Fruit fly (Drosophila melanogaster) whole organism, wandering third instar larva: ENCODE results near the gene CG43814.

Experiments
- Abd-B ChIP-seq: fragments of >200 bp; optimal IDR thresholded peaks from 2 replicates; lab custom pipeline; 2017; ENCODE audit warnings: missing biosample characterization, missing genetic modification characterization
- CG32264 ChIP-seq: fragments of 200-800 bp; sonication (Bioruptor generic); optimal IDR thresholded peaks from 2 replicates; lab custom pipeline; 2016; ENCODE audit warnings: missing biosample characterization, missing genetic modification characterization
- CG9705 ChIP-seq: fragments of 200-800 bp; sonication (Bioruptor generic); optimal IDR thresholded peaks from 2 replicates; lab custom pipeline; 2018; ENCODE audit warnings: missing biosample characterization, mild to moderate bottlenecking, missing genetic modification characterization
- CrebA ChIP-seq: fragments of 200-800 bp; sonication (Bioruptor generic); optimal IDR thresholded peaks from 2 replicates; lab custom pipeline; 2016; ENCODE audit warnings: missing biosample characterization, mild to moderate bottlenecking, missing genetic modification characterization, borderline replicate concordance
- Dif ChIP-seq: fragments of 200-275, 200-300 bp; sonication (Bioruptor generic); optimal IDR thresholded peaks from 2 replicates; lab custom pipeline; 2018; ENCODE audit warnings: missing biosample characterization, missing genetic modification characterization; ENCODE audit not compliant: partially characterized antibody
- GATAd ChIP-seq: sonication (Bioruptor generic); optimal IDR thresholded peaks from 2 replicates; lab custom pipeline; 2016; ENCODE audit warnings: missing biosample characterization, missing genetic modification characterization
- Hnf4 ChIP-seq: fragments of 200-800 bp; sonication (Bioruptor generic); optimal IDR thresholded peaks from 2 replicates; lab custom pipeline; 2016; ENCODE audit warnings: missing biosample characterization, mild to moderate bottlenecking, missing genetic modification characterization
- Hr83 ChIP-seq: fragments of 200-300 bp; sonication (Bioruptor generic); optimal IDR thresholded peaks from 2 replicates; lab custom pipeline; 2016; ENCODE audit warnings: missing biosample characterization, mild to moderate bottlenecking, missing genetic modification characterization, moderate library complexity; ENCODE audit not compliant: poor library complexity, severe bottlenecking
- Mio ChIP-seq: sonication (Bioruptor generic); optimal IDR thresholded peaks from 2 replicates; lab custom pipeline; 2016; ENCODE audit warnings: missing biosample characterization, missing genetic modification characterization
- Myc ChIP-seq: fragments of >200 bp; optimal IDR thresholded peaks from 2 replicates; lab custom pipeline; 2017
- OdsH ChIP-seq: fragments of 200-800 bp; sonication (Bioruptor generic); optimal IDR thresholded peaks from 2 replicates; lab custom pipeline; 2016; ENCODE audit warnings: missing biosample characterization, mild to moderate bottlenecking, missing genetic modification characterization
- Sp1 ChIP-seq: fragments of 200-800 bp; sonication (Bioruptor generic); optimal IDR thresholded peaks from 3 replicates; lab custom pipeline; 2019; ENCODE audit warnings: missing biosample characterization, mild to moderate bottlenecking, missing genetic modification characterization, moderate library complexity
- Vsx2 ChIP-seq: fragments of 200-300, 225-300 bp; sonication (Bioruptor generic); optimal IDR thresholded peaks from 2 replicates; lab custom pipeline; 2018; ENCODE audit warnings: missing biosample characterization, missing genetic modification characterization; ENCODE audit not compliant: partially characterized antibody
- br ChIP-seq: fragments of 200-800 bp; sonication (Bioruptor generic); optimal IDR thresholded peaks from 2 replicates; lab custom pipeline; 2016; ENCODE audit warnings: missing biosample characterization, missing genetic modification characterization
- brk ChIP-seq: fragments of 200-800 bp; sonication (Bioruptor generic); optimal IDR thresholded peaks from 2 replicates; lab custom pipeline; 2016; ENCODE audit warnings: missing biosample characterization, mild to moderate bottlenecking, missing genetic modification characterization
- dl ChIP-seq, 2 experiments: fragments of 175-275, 200-275 bp in 1 of 2; fragments of 200-275 bp in 1 of 2; sonication (Bioruptor generic); optimal IDR thresholded peaks; lab custom pipeline; 2018; ENCODE audit warnings: mild to moderate bottlenecking in 2 of 2, missing biosample characterization in 2 of 2, missing genetic modification characterization in 2 of 2, moderate library complexity in 2 of 2; ENCODE audit not compliant: partially characterized antibody in 2 of 2, insufficient read depth in 1 of 2
- dmrt93B ChIP-seq: fragments of 200-800 bp; sonication (Bioruptor generic); optimal IDR thresholded peaks from 2 replicates; lab custom pipeline; 2018; ENCODE audit warnings: missing biosample characterization, mild to moderate bottlenecking, missing genetic modification characterization
- dsf ChIP-seq: sonication (Bioruptor generic); optimal IDR thresholded peaks from 2 replicates; lab custom pipeline; 2016; ENCODE audit warnings: missing biosample characterization, missing genetic modification characterization, borderline replicate concordance
- ey ChIP-seq: fragments of 200-800 bp; sonication (Bioruptor generic); optimal IDR thresholded peaks from 2 replicates; lab custom pipeline; 2016; ENCODE audit warnings: missing biosample characterization, missing genetic modification characterization
- foxo ChIP-seq, 2 experiments: fragments of 200-800 bp; sonication (Bioruptor generic); optimal IDR thresholded peaks; 2 replicates in 1 of 2; 3 replicates in 1 of 2; lab custom pipeline; 2016 to 2017; ENCODE audit warnings: missing biosample characterization in 2 of 2, missing genetic modification characterization in 2 of 2
- fru ChIP-seq: fragments of 200-800 bp; sonication (Bioruptor generic); optimal IDR thresholded peaks from 3 replicates; lab custom pipeline; 2016; ENCODE audit warnings: missing biosample characterization, mild to moderate bottlenecking, missing genetic modification characterization
- h ChIP-seq: fragments of 200-800 bp; sonication (Bioruptor generic); optimal IDR thresholded peaks from 3 replicates; lab custom pipeline; 2016; ENCODE audit warnings: missing biosample characterization, mild to moderate bottlenecking, missing genetic modification characterization
- jim ChIP-seq: fragments of 175-275, 200-325 bp; sonication (Bioruptor generic); optimal IDR thresholded peaks from 2 replicates; lab custom pipeline; 2016; ENCODE audit warnings: missing biosample characterization, mild to moderate bottlenecking, missing genetic modification characterization
- pan ChIP-seq: fragments of >200 bp; optimal IDR thresholded peaks from 2 replicates; lab custom pipeline; 2017
- sage ChIP-seq: fragments of 200-800 bp; sonication (Bioruptor generic); optimal IDR thresholded peaks from 2 replicates; lab custom pipeline; 2016; ENCODE audit warnings: missing biosample characterization, mild to moderate bottlenecking, missing genetic modification characterization
- sv ChIP-seq: fragments of 200-800 bp; sonication (Bioruptor generic); optimal IDR thresholded peaks from 3 replicates; lab custom pipeline; 2016; ENCODE audit warnings: missing biosample characterization, missing genetic modification characterization
- tai ChIP-seq: sonication (Bioruptor generic); optimal IDR thresholded peaks from 2 replicates; lab custom pipeline; 2016; ENCODE audit warnings: missing biosample characterization, missing genetic modification characterization
- usp ChIP-seq: fragments of >200 bp; optimal IDR thresholded peaks from 2 replicates; lab custom pipeline; 2017; ENCODE audit warnings: missing biosample characterization, missing genetic modification characterization
- woc ChIP-seq: sonication (Bioruptor generic); optimal IDR thresholded peaks from 2 replicates; lab custom pipeline; 2016; ENCODE audit warnings: missing biosample characterization, mild to moderate bottlenecking, missing genetic modification characterization

CG43814 gene

dm6 chr2L:18805247-18805636 lies at the start of gene CG43814:
CG43814 (minus strand) TSS chr2L:18805347.
- TF ChIP-seq usp, result no peak
- no peak for TF ChIP-seq fru (GFP tag; lab: Kevin White, UChicago)
- no peak for TF ChIP-seq sage
- TF ChIP-seq dsf (GFP tag; lab: Kevin White, UChicago), result no peak
- no peak for TF ChIP-seq Dif (GFP tag; lab: Kevin White, UChicago)
- no peak for TF ChIP-seq h (GFP tag; lab: Kevin White, UChicago)
- no peak for TF ChIP-seq CG32264 (GFP tag; lab: Kevin White, UChicago)
- no peak for TF ChIP-seq Mio (GFP tag; lab: Kevin White, UChicago)

dm6 chr2L:18852249-18852648 lies 47.1 kb upstream of the CG43814 start:
- TF ChIP-seq br (GFP tag; lab: Kevin White, UChicago) (no peak), dsf (GFP tag; lab: Kevin White, UChicago) (no peak), CG9705 (GFP tag; lab: Kevin White, UChicago) (no peak), Myc (lab: Kevin White, UChicago) (no peak), fru (GFP tag; lab: Kevin White, UChicago) (no peak), usp (no peak), GATAd (GFP tag; lab: Kevin White, UChicago) (no peak), tai (GFP tag; lab: Kevin White, UChicago) (no peak), sage (no peak), OdsH (GFP tag; lab: Kevin White, UChicago) (no peak), sv (GFP tag; lab: Kevin White, UChicago) (no peak), dmrt93B (GFP tag; lab: Kevin White, UChicago) (no peak), foxo (GFP tag; optimal IDR thresholded peaks at IDR 0.05; lab: Kevin White, UChicago) (no peak), Mio (GFP tag; lab: Kevin White, UChicago) (no peak), h (GFP tag; lab: Kevin White, UChicago) (no peak), Sp1 (GFP tag; lab: Kevin White, UChicago) (no peak), woc (no peak), ey (no peak), jim (GFP tag; lab: Kevin White, UChicago) (no peak), Dif (GFP tag; lab: Kevin White, UChicago) (no peak)
- TF ChIP-seq, all 38 proteins: peak for 0

- TF ChIP-seq foxo (GFP tag; optimal IDR thresholded peaks at IDR 0.05; lab: Kevin White, UChicago) (no peak), Hnf4 (GFP tag; lab: Kevin White, UChicago) (no peak), Sp1 (GFP tag; lab: Kevin White, UChicago) (no peak), dmrt93B (GFP tag; lab: Kevin White, UChicago) (no peak), tai (GFP tag; lab: Kevin White, UChicago) (no peak), woc (no peak)
Measured at dm6 chr2L:18846843-18847242, 41.7 kb upstream of the CG43814 start.

dm6 chr2L:18846175-18846574 lies 41.0 kb upstream of the CG43814 start:
- TF ChIP-seq Hr83 (GFP tag; lab: Kevin White, UChicago), result no peak
- no peak for TF ChIP-seq brk (GFP tag; lab: Kevin White, UChicago)
- no peak for TF ChIP-seq pan (lab: Kevin White, UChicago)

dm6 chr2L:18844917-18845509 lies 39.9 kb upstream of the CG43814 start, which contains the start of gene CG17321:
CG17321 (plus strand) TSS chr2L:18845184.
- peak; percentile 62 for TF ChIP-seq Vsx2 (GFP tag; lab: Kevin White, UChicago)
- no peak for TF ChIP-seq sage
- TF ChIP-seq dsf (GFP tag; lab: Kevin White, UChicago), result no peak
- TF ChIP-seq dl (GFP tag; optimal IDR thresholded peaks at IDR 0.05; lab: Kevin White, UChicago; ENCODE audit: insufficient read depth in 1 of 2, partially characterized antibody in 2 of 2), result peak; percentile 5 to 77
- TF ChIP-seq h (GFP tag; lab: Kevin White, UChicago), result no peak
- no peak for TF ChIP-seq br (GFP tag; lab: Kevin White, UChicago)
- no peak for TF ChIP-seq GATAd (GFP tag; lab: Kevin White, UChicago)
- no peak for TF ChIP-seq ey
- no peak for TF ChIP-seq CrebA
- no peak for TF ChIP-seq Abd-B (GFP tag; lab: Kevin White, UChicago)
- TF ChIP-seq Dif (GFP tag; lab: Kevin White, UChicago), result peak; percentile 87
- no peak for TF ChIP-seq pan (lab: Kevin White, UChicago)
